Worm (Caenorhabditis elegans): ENCODE results near the gene his-35.

DNA sequence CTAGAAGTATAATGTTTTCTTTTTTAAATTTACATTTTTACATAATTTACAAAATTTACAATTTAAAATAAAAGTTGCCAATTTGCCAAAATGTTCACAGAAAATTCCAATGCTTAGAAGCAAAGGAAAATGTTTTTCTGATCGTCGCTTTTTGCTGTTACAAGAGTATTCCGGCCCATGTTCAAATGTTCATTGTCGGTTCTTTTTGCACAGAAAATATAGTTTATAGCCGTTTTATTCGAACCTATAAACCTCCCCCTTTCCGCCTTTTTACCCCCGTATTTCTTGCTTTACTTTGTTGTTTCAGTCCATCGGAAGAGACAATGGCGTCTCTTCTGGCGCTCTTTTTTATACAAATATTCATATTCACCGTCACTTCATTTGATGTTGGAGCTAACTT is 10.5 kb downstream of the his-35 start, which contains the start of gene tag-329:
- TF ChIP-seq dao-5 (tag; optimal IDR thresholded peaks at IDR 0.05) (no peak), him-1 (tag; optimal IDR thresholded peaks at IDR 0.05) (no peak)

Data from whole organism, L4/young adult.